Worm (Caenorhabditis elegans): ENCODE measurements around the gene F09G2.1.

F09G2.1 gene

ce11 chrV:7196498-7196966 is 3.5 kb upstream of the F09G2.1 start, which contains the start of gene F09G2.2:
Gene F09G2.2, plus strand, starts transcription at chrV:7196916.
- no peak for TF ChIP-seq unc-62 (GFP tag; optimal IDR thresholded peaks at IDR 0.05)

DNA sequence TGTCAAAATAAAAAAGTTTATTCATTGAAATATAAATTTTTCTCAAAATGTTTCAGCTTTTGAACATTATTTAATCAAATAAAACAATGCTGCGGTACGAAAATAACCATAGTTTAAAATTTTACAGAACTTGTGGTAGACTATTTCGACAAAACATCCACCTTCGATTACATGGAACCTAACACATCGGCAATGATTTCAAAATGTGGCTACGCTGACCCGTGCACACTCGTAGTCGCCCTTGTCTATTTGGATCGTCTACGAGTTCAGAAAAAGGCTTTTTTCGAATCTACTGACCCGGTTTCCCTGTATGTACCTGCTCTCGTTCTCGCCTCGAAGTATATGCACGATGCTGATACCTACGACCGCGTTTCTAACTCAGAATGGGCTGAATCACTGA is 3.0 kb upstream of the F09G2.1 start:
- no peak for TF ChIP-seq unc-62 (GFP tag; optimal IDR thresholded peaks at IDR 0.05)

DNA sequence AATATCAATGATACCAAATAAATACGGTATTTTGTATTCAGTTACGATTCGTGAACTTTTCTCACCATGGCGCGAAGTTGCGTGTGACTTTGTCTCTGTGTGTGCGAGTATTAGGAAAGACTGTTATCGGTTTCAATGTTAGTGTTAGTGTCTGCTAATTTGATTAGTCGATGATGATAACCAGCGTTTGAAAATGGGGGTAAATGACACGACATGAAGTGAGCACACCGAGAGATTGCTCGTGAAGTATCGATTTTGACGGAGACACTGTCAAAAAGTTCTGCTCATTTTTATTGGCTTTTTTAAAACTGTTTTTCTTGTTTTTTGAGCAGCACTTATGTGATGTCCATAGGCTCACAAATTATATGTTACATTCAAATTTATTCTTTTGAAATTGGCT is 1.6 kb upstream of the F09G2.1 start:
- TF ChIP-seq unc-62 (GFP tag; optimal IDR thresholded peaks at IDR 0.05), result no peak

DNA sequence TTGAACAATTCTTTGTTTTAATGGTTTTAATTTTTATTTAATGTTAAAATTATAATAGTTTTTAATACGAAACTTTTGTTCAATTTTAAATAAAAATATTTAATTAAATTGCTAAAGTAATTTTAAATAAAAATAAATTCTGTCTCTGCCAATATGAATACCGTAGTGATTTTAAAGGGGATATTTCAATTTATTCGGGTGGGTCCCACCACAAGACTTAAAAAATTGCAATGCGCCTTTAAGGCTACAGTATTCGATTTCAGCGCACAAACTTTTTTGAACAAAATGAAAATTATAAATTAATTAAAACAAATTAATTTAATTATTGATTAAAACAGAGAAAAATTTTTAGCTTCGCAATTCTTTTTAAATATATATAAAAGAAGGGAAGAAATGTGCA is 955 bp upstream of the F09G2.1 start:
- TF ChIP-seq unc-62 (GFP tag; optimal IDR thresholded peaks at IDR 0.05), result no peak

ce11 chrV:7201353-7201752 is 1.3 kb downstream of the F09G2.1 start:
- TF ChIP-seq unc-62 (GFP tag; optimal IDR thresholded peaks at IDR 0.05), result no peak

- no peak for TF ChIP-seq unc-62 (GFP tag; optimal IDR thresholded peaks at IDR 0.05)
These were observed 9.0 kb downstream of the F09G2.1 start for ce11 chrV:7209001-7209400.

ce11 chrV:7214802-7215201 is 14.8 kb downstream of the F09G2.1 start, which contains the start of gene soap-1:
Gene soap-1, minus strand, starts transcription at chrV:7214902.
- no peak for TF ChIP-seq unc-62 (GFP tag; optimal IDR thresholded peaks at IDR 0.05)

DNA sequence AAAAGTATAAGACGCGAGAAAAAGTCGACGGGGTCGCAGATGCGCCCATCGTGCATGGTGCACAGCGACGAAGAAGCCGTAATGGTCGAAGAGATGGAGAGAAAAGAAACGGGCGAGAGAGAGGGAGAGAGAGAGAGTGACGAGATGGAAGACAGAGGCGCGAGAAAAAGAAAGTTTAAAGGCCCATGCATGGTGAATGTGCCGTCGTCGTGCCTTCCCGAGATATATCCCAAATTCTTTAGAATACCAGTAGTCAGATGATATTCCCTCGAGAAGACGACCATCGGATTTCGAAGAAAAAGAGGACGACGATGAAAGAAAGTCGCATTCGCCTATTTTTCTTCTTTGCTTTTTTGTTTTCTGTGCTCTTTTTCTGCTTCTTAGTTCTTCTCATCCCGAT is 16.0 kb downstream of the F09G2.1 start:
- TF ChIP-seq unc-62 (GFP tag; optimal IDR thresholded peaks at IDR 0.05), result no peak

DNA sequence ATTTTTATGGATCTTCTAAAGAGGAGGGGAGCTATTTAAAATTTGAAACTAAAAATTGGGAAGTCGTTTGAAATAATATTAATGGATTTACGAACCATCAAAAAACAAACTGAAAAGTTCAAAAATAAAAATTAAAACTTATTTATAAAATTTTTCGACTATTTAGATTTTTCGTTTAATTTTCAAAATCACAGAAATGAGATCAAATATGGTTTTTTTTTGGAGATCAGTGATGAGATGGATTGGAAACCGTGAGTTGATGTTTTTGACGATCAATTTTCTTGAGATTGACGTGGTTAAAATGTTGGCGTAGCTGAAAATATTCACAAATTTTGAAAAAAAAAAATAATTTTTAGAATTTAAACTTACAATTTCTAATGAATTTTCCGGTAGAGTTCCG is 19.0 kb downstream of the F09G2.1 start, which contains the start of gene C13F10.5:
Gene C13F10.5, minus strand, starts transcription at position 101 of the 400 bp plus-strand sequence.
- no peak for TF ChIP-seq unc-62 (GFP tag; optimal IDR thresholded peaks at IDR 0.05)

ce11 chrV:7220973-7221519 is 21.0 kb downstream of the F09G2.1 start, which contains the start of the genes C13F10.8, C13F10.6 and kxd-1:
Gene C13F10.8, minus strand, starts transcription at chrV:7221023.
Gene C13F10.6, minus strand, starts transcription at chrV:7221039.
Gene kxd-1, plus strand, starts transcription at chrV:7221469.
- TF ChIP-seq unc-62 (GFP tag; optimal IDR thresholded peaks at IDR 0.05), result no peak

DNA sequence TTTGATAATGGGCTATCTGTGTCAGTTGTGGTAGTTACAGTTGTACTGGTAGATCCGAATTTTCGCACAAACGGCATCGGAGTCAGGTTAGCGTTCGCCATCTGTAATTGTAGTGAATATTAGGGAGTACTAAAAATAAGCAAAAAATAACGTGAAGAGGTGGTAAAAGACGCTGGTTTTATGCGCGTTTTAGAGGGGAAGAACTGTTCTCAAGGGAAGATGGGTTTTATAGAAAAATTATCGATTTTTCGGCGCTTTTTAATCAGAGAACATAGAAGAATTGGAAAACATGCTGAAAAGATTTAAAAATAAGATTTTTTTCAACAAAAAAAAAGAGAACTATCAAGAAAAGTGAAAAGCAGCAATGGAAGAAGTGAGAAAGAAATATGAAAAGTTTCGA is 23.1 kb downstream of the F09G2.1 start, which contains the start of gene C13F10.7:
Gene C13F10.7, minus strand, starts transcription at position 101 of the 400 bp plus-strand sequence.
- no peak for TF ChIP-seq unc-62 (GFP tag; optimal IDR thresholded peaks at IDR 0.05)

- TF ChIP-seq unc-62 (GFP tag; optimal IDR thresholded peaks at IDR 0.05), result no peak
These were observed 23.9 kb downstream of the F09G2.1 start, which contains the start of gene C13F10.1 for ce11 chrV:7223941-7224340. Gene C13F10.1, plus strand, starts transcription at chrV:7224078.

- TF ChIP-seq unc-62 (GFP tag; optimal IDR thresholded peaks at IDR 0.05), result no peak
These were observed 24.3 kb downstream of the F09G2.1 start for ce11 chrV:7224353-7224752.

ce11 chrV:7224947-7225346 is 24.9 kb downstream of the F09G2.1 start, which contains the start of gene fkb-3:
Gene fkb-3, plus strand, starts transcription at chrV:7225223.
- no peak for TF ChIP-seq unc-62 (GFP tag; optimal IDR thresholded peaks at IDR 0.05)

- TF ChIP-seq unc-62 (GFP tag; optimal IDR thresholded peaks at IDR 0.05), result no peak
These were observed 25.9 kb downstream of the F09G2.1 start for ce11 chrV:7225894-7226293.

DNA sequence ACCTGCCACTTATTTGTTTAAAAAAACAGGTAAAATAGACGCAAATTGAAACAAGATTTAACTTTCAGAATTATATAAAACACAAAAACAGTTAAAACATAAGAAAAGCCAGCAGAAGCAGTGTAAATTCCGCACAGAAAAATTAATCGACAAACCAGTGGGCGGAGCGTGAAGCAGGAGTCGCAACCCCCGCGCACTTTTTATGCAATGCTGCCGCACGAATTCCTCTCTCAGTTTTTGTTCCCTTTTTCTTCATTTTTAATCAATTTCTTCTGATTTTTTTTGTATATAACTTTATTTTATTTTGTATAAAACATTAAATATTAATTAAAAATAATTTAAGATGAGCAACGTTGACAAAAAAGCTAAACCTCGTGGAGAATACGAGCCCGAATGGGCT is 30.8 kb downstream of the F09G2.1 start, which contains the start of the genes gei-6 and krr-1:
Gene gei-6, minus strand, starts transcription at position 2 of the 400 bp plus-strand sequence.
Gene krr-1, plus strand, starts transcription at position 344 of the 400 bp plus-strand sequence.
- no peak for TF ChIP-seq unc-62 (GFP tag; optimal IDR thresholded peaks at IDR 0.05)

DNA sequence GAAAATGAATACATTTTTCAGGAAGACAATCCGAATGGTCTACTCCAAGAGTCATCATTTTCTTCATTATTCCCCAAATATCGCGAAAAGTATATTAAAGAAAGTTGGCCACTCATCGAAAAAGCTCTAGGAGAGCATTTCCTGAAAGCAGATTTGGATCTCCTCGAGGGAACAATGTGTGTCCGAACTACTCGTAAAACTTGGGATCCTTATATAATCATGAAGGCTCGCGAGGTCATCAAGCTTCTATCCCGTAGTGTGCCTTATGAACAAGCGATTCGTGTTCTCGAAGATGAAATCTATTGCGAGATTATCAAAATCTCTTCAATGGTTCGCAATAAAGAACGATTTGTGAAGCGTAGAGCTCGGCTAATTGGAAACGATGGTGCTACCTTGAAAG is 31.5 kb downstream of the F09G2.1 start:
- TF ChIP-seq unc-62 (GFP tag; optimal IDR thresholded peaks at IDR 0.05), result no peak
